Fruit fly (Drosophila melanogaster) whole organism, embryonic: ENCODE measurements around the gene CG8329.

Experiments used
- Blimp-1 ChIP-seq: fragments of 200-800 bp; sonication (Bioruptor generic); optimal IDR thresholded peaks from 3 replicates; lab custom pipeline; 2018; ENCODE audit warnings: missing biosample characterization, missing genetic modification characterization, mild to moderate bottlenecking, moderate library complexity, missing genetic modification reagents
- CG10321 ChIP-seq: fragments of 200-800 bp; sonication (Bioruptor generic); IDR thresholded peaks from 2 replicates; pipeline ENCODE4 v1.3.6; 2022; ENCODE audit warnings: missing biosample characterization, missing genetic modification characterization
- CG10431 ChIP-seq: fragments of 200-800 bp; sonication (Bioruptor generic); optimal IDR thresholded peaks from 3 replicates; lab custom pipeline; 2018; ENCODE audit warnings: missing biosample characterization, mild to moderate bottlenecking, missing genetic modification characterization
- CG11398 ChIP-seq: fragments of 200-800 bp; sonication (Bioruptor generic); optimal IDR thresholded peaks from 2 replicates; lab custom pipeline; 2016; ENCODE audit warnings: missing biosample characterization, missing genetic modification characterization
- CG12071 ChIP-seq: fragments of 200-800 bp; sonication (Bioruptor generic); optimal IDR thresholded peaks from 3 replicates; lab custom pipeline; 2018; ENCODE audit warnings: missing biosample characterization, mild to moderate bottlenecking, missing genetic modification characterization
- CG12104 ChIP-seq: fragments of 200-800 bp; sonication (Bioruptor generic); optimal IDR thresholded peaks from 3 replicates; lab custom pipeline; 2016; ENCODE audit warnings: missing biosample characterization, missing genetic modification characterization
- CG12155 ChIP-seq: fragments of 200-800 bp; sonication (Bioruptor generic); optimal IDR thresholded peaks from 3 replicates; lab custom pipeline; 2016; ENCODE audit warnings: missing biosample characterization, missing genetic modification characterization
- CG1233 ChIP-seq: fragments of 200-800 bp; sonication (Bioruptor generic); optimal IDR thresholded peaks from 4 replicates; lab custom pipeline; 2018; ENCODE audit warnings: missing biosample characterization, mild to moderate bottlenecking, missing genetic modification characterization
- CG15269 ChIP-seq: fragments of 200-800 bp; sonication (Bioruptor generic); optimal IDR thresholded peaks from 2 replicates; lab custom pipeline; 2018; ENCODE audit warnings: missing biosample characterization, mild to moderate bottlenecking, missing genetic modification characterization, moderate library complexity
- CG15479 ChIP-seq: fragments of 200-800 bp; sonication (Bioruptor generic); optimal IDR thresholded peaks from 3 replicates; lab custom pipeline; 2019; ENCODE audit warnings: missing biosample characterization, mild to moderate bottlenecking, missing genetic modification characterization, moderate library complexity
- CG17186 ChIP-seq: fragments of 200-800 bp; sonication (Bioruptor generic); optimal IDR thresholded peaks from 3 replicates; lab custom pipeline; 2017; ENCODE audit warnings: missing biosample characterization, missing genetic modification reagents, missing genetic modification characterization
- CG17802 ChIP-seq: fragments of 200-800 bp; sonication (Bioruptor generic); optimal IDR thresholded peaks from 2 replicates; lab custom pipeline; 2018; ENCODE audit warnings: missing biosample characterization, mild to moderate bottlenecking, missing genetic modification characterization, moderate library complexity
- CG18619 ChIP-seq: fragments of 200-800 bp; sonication (Bioruptor generic); optimal IDR thresholded peaks from 3 replicates; lab custom pipeline; 2017; ENCODE audit warnings: missing biosample characterization, mild to moderate bottlenecking, missing genetic modification characterization
- CG2129 ChIP-seq: fragments of 200-800 bp; sonication (Bioruptor generic); IDR thresholded peaks from 2 replicates; pipeline ENCODE4 v1.3.6; 2022; ENCODE audit warnings: missing biosample characterization, missing genetic modification characterization; ENCODE audit not compliant: partially characterized antibody
- CG30403 ChIP-seq: fragments of 200-800 bp; sonication (Bioruptor generic); optimal IDR thresholded peaks from 3 replicates; lab custom pipeline; 2016; ENCODE audit warnings: missing biosample characterization, missing genetic modification characterization
- CG31224 ChIP-seq: fragments of 200-800 bp; sonication (Bioruptor generic); IDR thresholded peaks from 2 replicates; pipeline ENCODE4 v1.3.6; 2022; ENCODE audit warnings: missing biosample characterization, missing genetic modification characterization
- CG34376 ChIP-seq: fragments of 200-800 bp; sonication (Bioruptor generic); optimal IDR thresholded peaks from 2 replicates; lab custom pipeline; 2018; ENCODE audit warnings: missing biosample characterization, mild to moderate bottlenecking, missing genetic modification characterization
- CG4820 ChIP-seq: fragments of 200-800 bp; sonication (Bioruptor generic); optimal IDR thresholded peaks from 3 replicates; lab custom pipeline; 2016; ENCODE audit warnings: missing biosample characterization, missing genetic modification characterization
- CG5953 ChIP-seq: fragments of 200-800 bp; sonication (Bioruptor generic); IDR thresholded peaks from 2 replicates; pipeline ENCODE4 v1.3.6; 2022; ENCODE audit warnings: missing biosample characterization, missing genetic modification characterization
- CG6689 ChIP-seq: fragments of 200-800 bp; sonication (Bioruptor generic); IDR thresholded peaks from 2 replicates; pipeline ENCODE4 v1.3.6; 2022; ENCODE audit warnings: missing biosample characterization, missing genetic modification characterization
- CG7745 ChIP-seq: fragments of 200-800 bp; sonication (Bioruptor generic); optimal IDR thresholded peaks from 2 replicates; lab custom pipeline; 2018; ENCODE audit warnings: missing biosample characterization, mild to moderate bottlenecking, missing genetic modification characterization, moderate library complexity
- CG8281 ChIP-seq: fragments of 200-800 bp; sonication (Bioruptor generic); optimal IDR thresholded peaks from 2 replicates; lab custom pipeline; 2018; ENCODE audit warnings: missing biosample characterization, mild to moderate bottlenecking, missing genetic modification characterization, moderate library complexity
- CG8924 ChIP-seq: fragments of 200-800 bp; optimal IDR thresholded peaks from 3 replicates; lab custom pipeline; 2019; ENCODE audit warnings: missing biosample characterization, mild to moderate bottlenecking, missing genetic modification characterization, moderate library complexity
- Dad ChIP-seq: fragments of 200-800 bp; sonication (Bioruptor generic); optimal IDR thresholded peaks from 3 replicates; lab custom pipeline; 2016; ENCODE audit warnings: missing biosample characterization, missing genetic modification characterization
- Dfd ChIP-seq, 2 experiments: fragments of >200 bp; optimal IDR thresholded peaks; 2 replicates each; lab custom pipeline; 2017; ENCODE audit warnings: missing biosample characterization in 2 of 2, missing genetic modification characterization in 2 of 2
- Doc3 ChIP-seq: fragments of 200-800 bp; sonication (Bioruptor generic); IDR thresholded peaks from 3 replicates; pipeline ENCODE4 v1.3.6; 2022; ENCODE audit warnings: missing biosample characterization, missing genetic modification characterization; ENCODE audit not compliant: partially characterized antibody
- H15 ChIP-seq: fragments of 200-800 bp; sonication (Bioruptor generic); IDR thresholded peaks from 3 replicates; pipeline ENCODE4 v1.3.6; 2022; ENCODE audit warnings: missing biosample characterization, missing genetic modification characterization
- HLHmδ ChIP-seq: fragments of 200-800 bp; sonication (Bioruptor generic); optimal IDR thresholded peaks from 2 replicates; lab custom pipeline; 2018; ENCODE audit warnings: missing biosample characterization, mild to moderate bottlenecking, missing genetic modification characterization, moderate library complexity
- NC2α ChIP-seq: fragments of 200-800 bp; sonication (Bioruptor generic); optimal IDR thresholded peaks from 2 replicates; lab custom pipeline; 2016; ENCODE audit warnings: missing biosample characterization, missing genetic modification characterization
- NFAT ChIP-seq: fragments of 200-800 bp; sonication (Bioruptor generic); IDR thresholded peaks from 2 replicates; pipeline ENCODE4 v1.3.6; 2022; ENCODE audit warnings: missing biosample characterization, missing genetic modification characterization
- Oli ChIP-seq: fragments of 200-800 bp; sonication (Bioruptor generic); optimal IDR thresholded peaks from 2 replicates; lab custom pipeline; 2018; ENCODE audit warnings: missing biosample characterization, mild to moderate bottlenecking, missing genetic modification characterization, moderate library complexity
- Side ChIP-seq: fragments of 200-800 bp; sonication (Bioruptor generic); optimal IDR thresholded peaks from 2 replicates; lab custom pipeline; 2016; ENCODE audit warnings: missing biosample characterization, missing genetic modification characterization
- Ssrp ChIP-seq: fragments of 200-800 bp; sonication (Bioruptor generic); optimal IDR thresholded peaks from 2 replicates; lab custom pipeline; 2018; ENCODE audit warnings: missing biosample characterization, mild to moderate bottlenecking, missing genetic modification characterization, moderate library complexity
- YL-1 ChIP-seq: fragments of 200-800 bp; sonication (Bioruptor generic); optimal IDR thresholded peaks from 3 replicates; lab custom pipeline; 2017; ENCODE audit warnings: missing biosample characterization, mild to moderate bottlenecking, missing genetic modification characterization
- abd-A ChIP-seq: fragments of 200-800 bp; sonication (Bioruptor generic); optimal IDR thresholded peaks from 3 replicates; lab custom pipeline; 2019; ENCODE audit warnings: missing biosample characterization, mild to moderate bottlenecking, missing genetic modification characterization, moderate library complexity
- al ChIP-seq: fragments of 200-800 bp; sonication (Bioruptor generic); IDR thresholded peaks from 2 replicates; pipeline ENCODE4 v1.3.6; 2022; ENCODE audit warnings: missing biosample characterization, missing genetic modification characterization
- chn ChIP-seq: fragments of 200-800 bp; sonication (Bioruptor generic); optimal IDR thresholded peaks from 2 replicates; lab custom pipeline; 2016; ENCODE audit warnings: missing biosample characterization, missing genetic modification characterization
- dati ChIP-seq: fragments of 200-800 bp; sonication (Bioruptor generic); IDR thresholded peaks from 2 replicates; pipeline ENCODE4 v1.3.6; 2022; ENCODE audit warnings: missing biosample characterization, missing genetic modification characterization
- dpn ChIP-seq, 2 experiments: fragments of 200-800 bp; sonication (Bioruptor generic); optimal IDR thresholded peaks; 3 replicates each; lab custom pipeline; 2016; ENCODE audit warnings: missing biosample characterization in 2 of 2, missing genetic modification characterization in 2 of 2
- fd64A ChIP-seq: fragments of 200-800 bp; sonication (Bioruptor generic); optimal IDR thresholded peaks from 3 replicates; lab custom pipeline; 2018; ENCODE audit warnings: missing biosample characterization, mild to moderate bottlenecking, missing genetic modification characterization
- gsb ChIP-seq: fragments of 200-800 bp; sonication (Bioruptor generic); IDR thresholded peaks from 2 replicates; pipeline ENCODE4 v1.3.6; 2022; ENCODE audit warnings: missing biosample characterization, missing genetic modification characterization
- hbn ChIP-seq: fragments of 200-800 bp; sonication (Bioruptor generic); IDR thresholded peaks from 2 replicates; pipeline ENCODE4 v1.3.6; 2022; ENCODE audit warnings: missing biosample characterization, missing genetic modification characterization; ENCODE audit not compliant: partially characterized antibody
- jing ChIP-seq: fragments of 200-800 bp; sonication (Bioruptor generic); optimal IDR thresholded peaks from 2 replicates; lab custom pipeline; 2018; ENCODE audit warnings: missing biosample characterization, mild to moderate bottlenecking, missing genetic modification characterization
- kah ChIP-seq: fragments of 200-800 bp; sonication (Bioruptor generic); optimal IDR thresholded peaks from 2 replicates; lab custom pipeline; 2018; ENCODE audit warnings: missing biosample characterization, mild to moderate bottlenecking, missing genetic modification characterization
- lmd ChIP-seq: fragments of 200-800 bp; sonication (Bioruptor generic); IDR thresholded peaks from 2 replicates; pipeline ENCODE4 v1.3.6; 2022; ENCODE audit warnings: missing biosample characterization, missing genetic modification characterization
- mld ChIP-seq: fragments of 200-800 bp; sonication (Bioruptor generic); IDR thresholded peaks from 3 replicates; pipeline ENCODE4 v1.3.6; 2022; ENCODE audit warnings: missing biosample characterization, missing genetic modification characterization; ENCODE audit not compliant: partially characterized antibody
- ranshi ChIP-seq: fragments of 200-800 bp; sonication (Bioruptor generic); IDR thresholded peaks from 2 replicates; pipeline ENCODE4 v1.3.6; 2022; ENCODE audit warnings: missing biosample characterization, missing genetic modification characterization
- row ChIP-seq: fragments of 200-800 bp; sonication (Bioruptor generic); IDR thresholded peaks from 3 replicates; pipeline ENCODE4 v1.3.6; 2022; ENCODE audit warnings: missing biosample characterization, missing genetic modification characterization
- schlank ChIP-seq: fragments of 200-800 bp; sonication (Bioruptor generic); optimal IDR thresholded peaks from 2 replicates; lab custom pipeline; 2018; ENCODE audit warnings: missing biosample characterization, mild to moderate bottlenecking, missing genetic modification characterization
- zfh1 ChIP-seq: fragments of 200-800 bp; sonication (Bioruptor generic); IDR thresholded peaks from 3 replicates; pipeline ENCODE4 v1.3.6; 2022; ENCODE audit warnings: missing biosample characterization, missing genetic modification characterization

CG8329 gene

DNA sequence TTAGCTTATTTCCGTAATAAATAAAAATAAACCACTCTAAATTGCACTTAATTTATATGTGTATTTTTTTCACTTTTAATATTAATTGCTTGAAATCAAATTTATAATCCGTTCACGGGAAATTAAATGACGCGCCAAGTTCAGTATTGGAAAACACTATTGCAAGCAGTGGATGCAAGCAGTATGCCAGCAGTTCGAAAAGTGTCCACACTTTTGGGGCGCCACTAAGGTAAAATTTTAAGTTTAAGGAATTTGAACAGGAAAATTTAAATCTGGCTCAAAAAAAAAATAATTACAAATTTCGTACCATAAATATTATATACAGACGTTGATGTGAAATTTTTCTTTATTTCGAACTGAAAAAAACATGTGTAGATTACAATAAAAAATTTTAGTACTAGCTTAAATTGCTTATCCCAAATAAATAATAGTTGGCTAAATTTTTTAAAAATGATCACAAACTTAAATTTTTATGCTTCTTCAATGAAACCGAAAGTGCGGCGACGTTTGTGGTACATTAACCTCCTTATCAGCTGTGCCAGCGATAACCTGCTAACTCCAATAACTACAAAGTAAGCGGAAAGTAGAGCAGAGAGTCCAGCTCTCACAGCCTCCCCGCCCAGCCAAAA is 23.8 kb upstream of the CG8329 start (continued):
- no peak for TF ChIP-seq hbn (GFP tag; lab: Robert Waterston, UW)
- no peak for TF ChIP-seq NC2α (GFP tag; lab: Kevin White, UChicago)
- no peak for TF ChIP-seq dati
- no peak for TF ChIP-seq CG10431 (GFP tag; lab: Kevin White, UChicago)
- no peak for TF ChIP-seq CG18619 (GFP tag; lab: Kevin White, UChicago)
- TF ChIP-seq CG34376 (GFP tag; lab: Kevin White, UChicago), result no peak
- no peak for TF ChIP-seq CG12071
- TF ChIP-seq HLHmδ, result no peak
- TF ChIP-seq schlank, result no peak
- no peak for TF ChIP-seq Doc3 (GFP tag; lab: Robert Waterston, UW)
- TF ChIP-seq al (GFP tag; lab: Robert Waterston, UW), result peak; percentile 47
- no peak for TF ChIP-seq CG31224
- no peak for TF ChIP-seq CG12104 (GFP tag; lab: Kevin White, UChicago)
- TF ChIP-seq Dfd (GFP tag; optimal IDR thresholded peaks at IDR 0.05; lab: Kevin White, UChicago), result peak in 1 of 2 experiments; percentile 72
- peak; percentile 29; the same call in 1 of the 3 replicates for TF ChIP-seq row (GFP tag; lab: Robert Waterston, UW)
- TF ChIP-seq CG15269, result no peak
- TF ChIP-seq CG12155 (GFP tag; lab: Kevin White, UChicago), result no peak
- TF ChIP-seq dpn (GFP tag; optimal IDR thresholded peaks at IDR 0.05; lab: Kevin White, UChicago), result no peak
- TF ChIP-seq CG11398 (GFP tag; lab: Kevin White, UChicago), result no peak
- TF ChIP-seq CG15479 (GFP tag; lab: Kevin White, UChicago), result no peak
- TF ChIP-seq Blimp-1 (GFP tag; lab: Kevin White, UChicago), result peak; percentile 84
- no peak for TF ChIP-seq CG10321 (GFP tag; lab: Robert Waterston, UW)
- peak; percentile 57; the same call in 1 of the 2 replicates for TF ChIP-seq lmd (GFP tag; lab: Robert Waterston, UW)
- TF ChIP-seq CG17186 (GFP tag; lab: Kevin White, UChicago), result no peak
- TF ChIP-seq Dad (GFP tag; lab: Kevin White, UChicago), result peak; percentile 30
- peak; percentile 3 for TF ChIP-seq Side (GFP tag; lab: Kevin White, UChicago)
- no peak for TF ChIP-seq CG8924
- peak; percentile 53 for TF ChIP-seq CG30403
- no peak for TF ChIP-seq CG8281 (tag; lab: Kevin White, UChicago)
- TF ChIP-seq abd-A, result no peak
- TF ChIP-seq ranshi, result peak; percentile 36; the same call in 1 of the 2 replicates
- peak; percentile 44 for TF ChIP-seq CG17802 (tag; lab: Kevin White, UChicago)
- TF ChIP-seq fd64A (GFP tag; lab: Kevin White, UChicago), result no peak
- TF ChIP-seq CG6689 (GFP tag; lab: Robert Waterston, UW), result no peak
- no peak for TF ChIP-seq gsb (GFP tag; lab: Robert Waterston, UW)
- TF ChIP-seq NFAT, result peak; percentile 73; the same call in 1 of the 2 replicates
- no peak for TF ChIP-seq CG1233
- no peak for TF ChIP-seq chn (GFP tag; lab: Kevin White, UChicago)
- TF ChIP-seq jing (GFP tag; lab: Kevin White, UChicago), result no peak
- no peak for TF ChIP-seq CG2129 (GFP tag; lab: Robert Waterston, UW)
- TF ChIP-seq H15, result peak; percentile 29; the same call in 2 of the 3 replicates
- TF ChIP-seq CG5953 (GFP tag; lab: Robert Waterston, UW), result no peak
- TF ChIP-seq CG7745, result no peak
- TF ChIP-seq Oli, result no peak
- no peak for TF ChIP-seq kah (GFP tag; lab: Kevin White, UChicago)
- TF ChIP-seq zfh1 (GFP tag; lab: Robert Waterston, UW), result no peak; the same call in 2 of the 3 replicates
- TF ChIP-seq CG4820 (GFP tag; lab: Kevin White, UChicago), result peak; percentile 36
- TF ChIP-seq mld (GFP tag; lab: Robert Waterston, UW), result no peak
- no peak for TF ChIP-seq YL-1 (GFP tag; lab: Kevin White, UChicago)
- no peak for TF ChIP-seq Ssrp (tag; lab: Kevin White, UChicago)
